Fruit fly (Drosophila melanogaster) ovary, adult (tissue): ENCODE data around the gene M1BP.

ENCODE experiments used
- CG17801 ChIP-seq: fragments of 200-800 bp; optimal IDR thresholded peaks from 2 replicates; lab custom pipeline; 2019; ENCODE audit warnings: missing biosample characterization, mild to moderate bottlenecking, missing genetic modification characterization, moderate library complexity; ENCODE audit not compliant: partially characterized antibody

M1BP gene

dm6 chr3R:8731597-8732263 is at the start of gene M1BP, which contains the start of gene CG8202:
M1BP (minus strand) TSS chr3R:8731698.
CG8202 (plus strand) TSS chr3R:8732091.
- peak; percentile 83 for TF ChIP-seq CG17801 (GFP tag; lab: Kevin White, UChicago)

- TF ChIP-seq CG17801 (GFP tag; lab: Kevin White, UChicago) = no peak
These were observed 49.2 kb upstream of the M1BP start, which contains the start of gene CG33189 for dm6 chr3R:8780689-8781088. CG33189 (minus strand) TSS chr3R:8780789.

- TF ChIP-seq CG17801 (GFP tag; lab: Kevin White, UChicago) = no peak
These were observed 48.3 kb upstream of the M1BP start, which contains the start of gene CG33191 for dm6 chr3R:8779823-8780222. CG33191 (minus strand) TSS chr3R:8779923.

dm6 chr3R:8773135-8773534 is 41.6 kb upstream of the M1BP start, which contains the start of gene CG34301:
CG34301 (plus strand) TSS chr3R:8773435.
- no peak for TF ChIP-seq CG17801 (GFP tag; lab: Kevin White, UChicago)

- no peak for TF ChIP-seq CG17801 (GFP tag; lab: Kevin White, UChicago)
These were observed 41.1 kb upstream of the M1BP start, which contains the start of gene CG13318 for dm6 chr3R:8772591-8772990. CG13318 (minus strand) TSS chr3R:8772691.

dm6 chr3R:8769094-8769493 is 37.6 kb upstream of the M1BP start, which contains the start of gene CG8236:
CG8236 (plus strand) TSS chr3R:8769394.
- TF ChIP-seq CG17801 (GFP tag; lab: Kevin White, UChicago) = no peak

- TF ChIP-seq CG17801 (GFP tag; lab: Kevin White, UChicago) = no peak
These were observed 36.5 kb upstream of the M1BP start, which contains the start of the genes CG34135 and CG11768 for dm6 chr3R:8767998-8768397. CG34135 (minus strand) TSS chr3R:8768191. CG11768 (minus strand) TSS chr3R:8768200.

- TF ChIP-seq CG17801 (GFP tag; lab: Kevin White, UChicago) = no peak
These were observed 17.3 kb upstream of the M1BP start for dm6 chr3R:8748776-8749126.

dm6 chr3R:8747871-8748775 is 16.6 kb upstream of the M1BP start:
- TF ChIP-seq CG17801 (GFP tag; lab: Kevin White, UChicago) = peak; percentile 91

- TF ChIP-seq CG17801 (GFP tag; lab: Kevin White, UChicago) = no peak
These were observed 15.8 kb upstream of the M1BP start, which contains the start of the genes CG9801 and Nasp for dm6 chr3R:8747134-8747870. CG9801 (minus strand) TSS chr3R:8747675. Nasp (plus strand) TSS chr3R:8747798.

- peak; percentile 78 for TF ChIP-seq CG17801 (GFP tag; lab: Kevin White, UChicago)
These were observed 14.9 kb upstream of the M1BP start for dm6 chr3R:8746354-8746753.

- TF ChIP-seq CG17801 (GFP tag; lab: Kevin White, UChicago) = peak; percentile 38
These were observed 12.7 kb upstream of the M1BP start for dm6 chr3R:8744198-8744597.

dm6 chr3R:8742661-8743060 is 11.2 kb upstream of the M1BP start:
- TF ChIP-seq CG17801 (GFP tag; lab: Kevin White, UChicago) = no peak

- no peak for TF ChIP-seq CG17801 (GFP tag; lab: Kevin White, UChicago)
These were observed 10.4 kb upstream of the M1BP start for dm6 chr3R:8741941-8742340.
